Worm (Caenorhabditis elegans): ENCODE measurements around the gene sap-49.

- TF ChIP-seq lin-11 (tag; optimal IDR thresholded peaks at IDR 0.05) (no peak), elt-3 (tag; optimal IDR thresholded peaks at IDR 0.05) (no peak)
Observed at ce11 chrII:8012071-8013031, 23.2 kb downstream of the sap-49 start, which contains the start of gene DH11.2.
